Worm (Caenorhabditis elegans): ENCODE measurements around the gene sra-6.

Gene sra-6

ce11 chrII:9516836-9517235 lies 33.8 kb downstream of the sra-6 start, which contains the start of gene gcy-1:
Gene gcy-1 (minus strand): TSS chrII:9516936.
- TF ChIP-seq sox-2 (GFP tag; IDR thresholded peaks at IDR 0.05): no peak
- TF ChIP-seq ceh-48 (tag; optimal IDR thresholded peaks at IDR 0.05): no peak
- no peak for TF ChIP-seq ama-1 (optimal IDR thresholded peaks at IDR 0.05)
- TF ChIP-seq eyg-1 (tag; optimal IDR thresholded peaks at IDR 0.05): no peak
- TF ChIP-seq gmeb-2 (tag; optimal IDR thresholded peaks at IDR 0.05): no peak
- TF ChIP-seq ceh-2 (tag; optimal IDR thresholded peaks at IDR 0.05): no peak
- TF ChIP-seq sdc-2 (tag; optimal IDR thresholded peaks at IDR 0.05): no peak
- no peak for TF ChIP-seq K09A11.1 (tag; optimal IDR thresholded peaks at IDR 0.05; ENCODE audit: insufficient read depth)
- TF ChIP-seq elt-4 (tag; optimal IDR thresholded peaks at IDR 0.05): no peak
- TF ChIP-seq hlh-30 (tag; optimal IDR thresholded peaks at IDR 0.05; ENCODE audit: insufficient read depth): no peak
- TF ChIP-seq unc-55 (GFP tag; optimal IDR thresholded peaks at IDR 0.05): no peak
- no peak for TF ChIP-seq dve-1 (tag; optimal IDR thresholded peaks at IDR 0.05)
- TF ChIP-seq unc-42 (tag; optimal IDR thresholded peaks at IDR 0.05): no peak

ce11 chrII:9507181-9507580 lies 43.4 kb downstream of the sra-6 start, which contains the start of gene gcy-3:
Gene gcy-3 (minus strand): TSS chrII:9507281.
- no peak for TF ChIP-seq odd-2 (tag; optimal IDR thresholded peaks at IDR 0.05)
- TF ChIP-seq unc-3 (GFP tag; conservative IDR thresholded peaks at IDR 0.05): no peak
- TF ChIP-seq unc-3 (tag; optimal IDR thresholded peaks at IDR 0.05): no peak
- TF ChIP-seq ztf-16 (tag; optimal IDR thresholded peaks at IDR 0.05): no peak
- TF ChIP-seq ceh-24 (tag; optimal IDR thresholded peaks at IDR 0.05): no peak
- no peak for TF ChIP-seq unc-42 (tag; optimal IDR thresholded peaks at IDR 0.05)
- TF ChIP-seq lin-11 (tag; optimal IDR thresholded peaks at IDR 0.05): no peak
- TF ChIP-seq npax-4 (tag; optimal IDR thresholded peaks at IDR 0.05): no peak
- no peak for TF ChIP-seq elt-4 (tag; optimal IDR thresholded peaks at IDR 0.05)
- no peak for TF ChIP-seq K02D7.2 (tag; optimal IDR thresholded peaks at IDR 0.05)
- no peak for TF ChIP-seq hlh-13 (GFP tag; optimal IDR thresholded peaks at IDR 0.05)
- TF ChIP-seq ceh-48 (tag; optimal IDR thresholded peaks at IDR 0.05): no peak
- no peak for TF ChIP-seq ceh-9 (tag; optimal IDR thresholded peaks at IDR 0.05)
- TF ChIP-seq madf-2 (tag; optimal IDR thresholded peaks at IDR 0.05): no peak
- no peak for TF ChIP-seq unc-55 (GFP tag; optimal IDR thresholded peaks at IDR 0.05)
- no peak for TF ChIP-seq pag-3 (tag; optimal IDR thresholded peaks at IDR 0.05; ENCODE audit: borderline replicate concordance)
- TF ChIP-seq gmeb-2 (tag; optimal IDR thresholded peaks at IDR 0.05): no peak

ce11 chrII:9501955-9502354 lies 48.7 kb downstream of the sra-6 start:
- TF ChIP-seq ceh-9 (tag; optimal IDR thresholded peaks at IDR 0.05): no peak
- no peak for TF ChIP-seq ceh-18 (tag; optimal IDR thresholded peaks at IDR 0.05)
- TF ChIP-seq odd-2 (tag; optimal IDR thresholded peaks at IDR 0.05): no peak
- TF ChIP-seq hlh-8 (tag; optimal IDR thresholded peaks at IDR 0.05): no peak
- no peak for TF ChIP-seq F13H6.1 (tag; optimal IDR thresholded peaks at IDR 0.05)
- TF ChIP-seq tbx-2 (tag; optimal IDR thresholded peaks at IDR 0.05): no peak
- TF ChIP-seq pag-3 (tag; optimal IDR thresholded peaks at IDR 0.05; ENCODE audit: borderline replicate concordance): no peak
- no peak for TF ChIP-seq gmeb-2 (tag; optimal IDR thresholded peaks at IDR 0.05)

ce11 chrII:9500926-9501325 lies 49.7 kb downstream of the sra-6 start:
- no peak for TF ChIP-seq hlh-30 (tag; optimal IDR thresholded peaks at IDR 0.05; ENCODE audit: insufficient read depth)
- peak; percentile 50 for TF ChIP-seq elt-2 (tag; optimal IDR thresholded peaks at IDR 0.05)
- TF ChIP-seq hlh-6 (tag; optimal IDR thresholded peaks at IDR 0.05): no peak

- TF ChIP-seq unc-42 (tag; optimal IDR thresholded peaks at IDR 0.05) (peak; percentile 29), elt-2 (tag; optimal IDR thresholded peaks at IDR 0.05) (peak; percentile 4), fax-1 (tag; optimal IDR thresholded peaks at IDR 0.05) (no peak)
Measured at ce11 chrII:9498589-9498988, 52.0 kb downstream of the sra-6 start.
